Worm (Caenorhabditis elegans) whole organism, L2 larva: ENCODE data around the gene nhr-238.

ENCODE experiments used
- C34F6.9 ChIP-seq: fragments of 150-350 bp; optimal IDR thresholded peaks from 2 replicates; lab custom pipeline; 2014; ENCODE audit warnings: missing biosample characterization, missing genetic modification characterization
- R02D3.7 ChIP-seq: fragments of 150-350 bp; optimal IDR thresholded peaks from 2 replicates; lab custom pipeline; 2014; ENCODE audit warnings: missing biosample characterization, missing genetic modification characterization
- Y55F3AM.14 ChIP-seq: fragments of 200-800 bp; sonication (Bioruptor generic); optimal IDR thresholded peaks from 2 replicates; lab custom pipeline; 2018; ENCODE audit warnings: mild to moderate bottlenecking, missing genetic modification characterization, missing compliant biosample characterization
- ZK546.5 ChIP-seq: sonication (generic microtip); optimal IDR thresholded peaks from 2 replicates; lab custom pipeline; 2017; ENCODE audit warnings: missing biosample characterization, missing genetic modification characterization
- alr-1 ChIP-seq: fragments of 150-350 bp; optimal IDR thresholded peaks from 2 replicates; lab custom pipeline; 2014; ENCODE audit warnings: missing biosample characterization, missing genetic modification characterization
- aly-2 ChIP-seq: fragments of 150-350 bp; optimal IDR thresholded peaks from 2 replicates; lab custom pipeline; 2014; ENCODE audit warnings: missing biosample characterization, missing genetic modification characterization
- blmp-1 ChIP-seq: sonication (generic microtip); optimal IDR thresholded peaks from 2 replicates; lab custom pipeline; 2017; ENCODE audit warnings: missing genetic modification characterization, mild to moderate bottlenecking, missing compliant biosample characterization, antibody characterized with exemption, moderate library complexity; ENCODE audit not compliant: insufficient read depth
- ceh-82 ChIP-seq: fragments of 150-350 bp; optimal IDR thresholded peaks from 2 replicates; lab custom pipeline; 2014; ENCODE audit warnings: missing biosample characterization, missing genetic modification characterization
- egl-27 ChIP-seq: sonication (generic microtip); optimal IDR thresholded peaks from 3 replicates; lab custom pipeline; 2017; ENCODE audit warnings: missing biosample characterization, missing genetic modification reagents, missing genetic modification characterization
- elt-3 ChIP-seq: sonication (generic microtip); optimal IDR thresholded peaks from 2 replicates; lab custom pipeline; 2017; ENCODE audit warnings: missing biosample characterization, missing genetic modification characterization
- fos-1 ChIP-seq: fragments of 150-350 bp; optimal IDR thresholded peaks from 2 replicates; lab custom pipeline; 2014; ENCODE audit warnings: missing biosample characterization, missing genetic modification characterization
- gmeb-1 ChIP-seq: fragments of 150-350 bp; optimal IDR thresholded peaks from 2 replicates; lab custom pipeline; 2014; ENCODE audit warnings: missing biosample characterization, missing genetic modification characterization
- lin-11 ChIP-seq: fragments of 150-350 bp; sonication (generic microtip); optimal IDR thresholded peaks from 2 replicates; lab custom pipeline; 2014; ENCODE audit warnings: missing biosample characterization, missing genetic modification characterization, inconsistent platforms, mixed read lengths
- lin-13 ChIP-seq: fragments of 150-350 bp; optimal IDR thresholded peaks from 2 replicates; lab custom pipeline; 2014; ENCODE audit warnings: missing biosample characterization, missing genetic modification reagents, missing genetic modification characterization
- lin-39 ChIP-seq: fragments of 150-350 bp; optimal IDR thresholded peaks from 2 replicates; lab custom pipeline; 2014; ENCODE audit warnings: missing biosample characterization, missing genetic modification reagents, missing genetic modification characterization
- lsy-2 ChIP-seq, 2 experiments: fragments of 150-350 bp in 1 of 2; sonication (generic microtip) in 1 of 2; optimal IDR thresholded peaks; 2 replicates each; lab custom pipeline; 2014 to 2017; ENCODE audit warnings: missing biosample characterization in 2 of 2, missing genetic modification characterization in 2 of 2
- mbf-1 ChIP-seq: sonication (generic microtip); optimal IDR thresholded peaks from 2 replicates; lab custom pipeline; 2017; ENCODE audit warnings: missing biosample characterization, missing genetic modification characterization
- mdl-1 ChIP-seq, 2 experiments: fragments of 150-350 bp in 1 of 2; sonication (generic microtip) in 1 of 2; optimal IDR thresholded peaks; 2 replicates each; lab custom pipeline; 2017; ENCODE audit warnings: missing biosample characterization in 2 of 2, missing genetic modification characterization in 2 of 2
- nhr-10 ChIP-seq: sonication (generic microtip); optimal IDR thresholded peaks from 2 replicates; lab custom pipeline; 2017; ENCODE audit warnings: missing biosample characterization, missing genetic modification characterization
- nhr-11 ChIP-seq: fragments of 150-350 bp; optimal IDR thresholded peaks from 2 replicates; lab custom pipeline; 2014; ENCODE audit warnings: missing biosample characterization, missing genetic modification characterization
- nhr-12 ChIP-seq: fragments of 150-350 bp; optimal IDR thresholded peaks from 2 replicates; lab custom pipeline; 2014; ENCODE audit warnings: missing biosample characterization, missing genetic modification characterization
- nhr-129 ChIP-seq: fragments of 150-350 bp; optimal IDR thresholded peaks from 2 replicates; lab custom pipeline; 2014; ENCODE audit warnings: missing biosample characterization, missing genetic modification characterization
- nhr-21 ChIP-seq: fragments of 150-350 bp; optimal IDR thresholded peaks from 2 replicates; lab custom pipeline; 2014; ENCODE audit warnings: missing biosample characterization, missing genetic modification characterization
- nhr-23 ChIP-seq: fragments of 150-350 bp; optimal IDR thresholded peaks from 2 replicates; lab custom pipeline; 2014; ENCODE audit warnings: missing biosample characterization, missing genetic modification reagents, missing genetic modification characterization
- nhr-237 ChIP-seq: fragments of 150-350 bp; optimal IDR thresholded peaks from 2 replicates; lab custom pipeline; 2014; ENCODE audit warnings: missing biosample characterization, missing genetic modification characterization
- nhr-25 ChIP-seq: fragments of 150-350 bp; sonication (generic microtip); optimal IDR thresholded peaks from 3 replicates; lab custom pipeline; 2014; ENCODE audit warnings: missing biosample characterization, missing genetic modification characterization
- nhr-6 ChIP-seq: fragments of 150-350 bp; optimal IDR thresholded peaks from 2 replicates; lab custom pipeline; 2014; ENCODE audit warnings: missing biosample characterization, missing genetic modification characterization
- nhr-77 ChIP-seq: fragments of 150-350 bp; optimal IDR thresholded peaks from 2 replicates; lab custom pipeline; 2014; ENCODE audit warnings: missing biosample characterization, missing genetic modification characterization
- peb-1 ChIP-seq: fragments of 150-350 bp; optimal IDR thresholded peaks from 2 replicates; lab custom pipeline; 2014; ENCODE audit warnings: missing biosample characterization, missing genetic modification characterization
- sem-4 ChIP-seq: fragments of 150-350 bp; optimal IDR thresholded peaks from 2 replicates; lab custom pipeline; 2014; ENCODE audit warnings: missing biosample characterization, missing genetic modification reagents, missing genetic modification characterization
- skn-1 ChIP-seq: sonication (generic microtip); optimal IDR thresholded peaks from 2 replicates; lab custom pipeline; 2017; ENCODE audit warnings: missing biosample characterization, missing genetic modification characterization
- sma-3 ChIP-seq: sonication (generic microtip); optimal IDR thresholded peaks from 2 replicates; lab custom pipeline; 2016; ENCODE audit warnings: missing genetic modification reagents, missing genetic modification characterization, missing compliant biosample characterization
- sma-9 ChIP-seq, 2 experiments: fragments of 150-350 bp in 1 of 2; sonication (generic microtip) in 1 of 2; optimal IDR thresholded peaks; 2 replicates each; lab custom pipeline; 2014 to 2016; ENCODE audit warnings: missing genetic modification characterization in 2 of 2, mild to moderate bottlenecking in 1 of 2, missing biosample characterization in 1 of 2, missing compliant biosample characterization in 1 of 2, missing genetic modification reagents in 1 of 2, moderate library complexity in 1 of 2
- snpc-4 ChIP-seq: fragments of 150-350 bp; optimal IDR thresholded peaks from 2 replicates; lab custom pipeline; 2014; ENCODE audit warnings: missing biosample characterization, missing genetic modification characterization
- unc-39 ChIP-seq: fragments of 150-350 bp; optimal IDR thresholded peaks from 2 replicates; lab custom pipeline; 2014; ENCODE audit warnings: missing biosample characterization, missing genetic modification characterization
- unc-62 ChIP-seq: fragments of 150-350 bp; optimal IDR thresholded peaks from 2 replicates; lab custom pipeline; 2014; ENCODE audit warnings: missing biosample characterization, missing genetic modification reagents, missing genetic modification characterization
- zag-1 ChIP-seq: fragments of 150-350 bp; optimal IDR thresholded peaks from 2 replicates; lab custom pipeline; 2014; ENCODE audit warnings: missing biosample characterization, missing genetic modification characterization
- ztf-1 ChIP-seq: fragments of 200-800 bp; sonication (Bioruptor generic); conservative IDR thresholded peaks from 2 replicates; pipeline ENCODE4 v1.3.6; 2022; ENCODE audit warnings: missing genetic modification characterization, missing compliant biosample characterization
- ztf-11 ChIP-seq: sonication (generic microtip); optimal IDR thresholded peaks from 2 replicates; lab custom pipeline; 2017; ENCODE audit warnings: missing biosample characterization, missing genetic modification characterization
- ztf-4 ChIP-seq: fragments of 150-350 bp; optimal IDR thresholded peaks from 2 replicates; lab custom pipeline; 2014; ENCODE audit warnings: missing biosample characterization, missing genetic modification characterization

The nhr-238 gene

ce11 chrV:1621494-1621893, 7.7 kb downstream of the nhr-238 start, which contains the start of gene nhr-117:
Gene nhr-117, minus strand, starts transcription at chrV:1621520.
- TF ChIP-seq zag-1: no peak
- TF ChIP-seq lin-39 (tag; lab: Kevin White, UChicago): no peak
- peak; percentile 27 for TF ChIP-seq nhr-129 (tag; lab: Kevin White, UChicago)
- peak; percentile 5 for TF ChIP-seq gmeb-1 (tag; lab: Kevin White, UChicago)
- TF ChIP-seq mdl-1 (tag; optimal IDR thresholded peaks at IDR 0.05; lab: Kevin White, UChicago): no peak
- no peak for TF ChIP-seq Y55F3AM.14 (GFP tag; lab: Kevin White, UChicago)
- TF ChIP-seq unc-39 (tag; lab: Kevin White, UChicago): no peak
- TF ChIP-seq C34F6.9 (tag; lab: Kevin White, UChicago): peak; percentile 53
- TF ChIP-seq nhr-6 (tag; lab: Kevin White, UChicago): no peak
- no peak for TF ChIP-seq nhr-12 (tag; lab: Kevin White, UChicago)

ce11 chrV:1620537-1620936, 8.7 kb downstream of the nhr-238 start:
- TF ChIP-seq ztf-4 (tag; lab: Kevin White, UChicago) (no peak), nhr-12 (tag; lab: Kevin White, UChicago) (no peak), nhr-11 (tag; lab: Kevin White, UChicago) (no peak), unc-39 (tag; lab: Kevin White, UChicago) (no peak), R02D3.7 (tag; lab: Kevin White, UChicago) (no peak), sma-3 (GFP tag; lab: Kevin White, UChicago) (no peak), egl-27 (no peak), peb-1 (tag; lab: Kevin White, UChicago) (no peak), ztf-1 (GFP tag; lab: Robert Waterston, UW) (no peak), ceh-82 (tag; lab: Kevin White, UChicago) (no peak), nhr-21 (tag; lab: Kevin White, UChicago) (no peak), nhr-23 (tag; lab: Kevin White, UChicago) (no peak), nhr-77 (no peak)
- TF ChIP-seq, all 48 proteins: peak for 0

DNA sequence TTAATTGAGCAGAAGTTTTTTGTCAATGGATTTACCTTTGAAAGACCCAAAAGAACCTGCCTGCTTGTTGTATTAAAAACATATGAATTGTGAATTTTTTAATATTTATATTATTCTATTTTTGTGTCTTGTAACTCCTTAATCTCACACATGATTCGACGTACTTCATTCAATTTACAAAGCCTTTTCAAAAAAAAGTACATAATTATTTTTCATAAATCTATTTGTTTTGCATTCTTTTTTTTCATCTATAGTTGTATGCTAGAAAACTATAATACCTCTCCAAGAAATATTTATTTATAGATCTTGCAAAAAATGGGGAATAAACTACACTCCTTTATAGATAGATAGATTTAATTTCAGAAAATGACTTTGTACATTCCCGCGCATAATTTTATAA, 10.5 kb downstream of the nhr-238 start, which contains the start of gene nhr-179:
Gene nhr-179 (minus strand): TSS at position 101 of the 400 bp plus-strand sequence.
- TF ChIP-seq egl-27: no peak
- TF ChIP-seq R02D3.7 (tag; lab: Kevin White, UChicago): no peak
- no peak for TF ChIP-seq fos-1 (tag; lab: Kevin White, UChicago)
- no peak for TF ChIP-seq lin-11 (tag; lab: Kevin White, UChicago)
- no peak for TF ChIP-seq sma-9 (GFP tag; optimal IDR thresholded peaks at IDR 0.05; lab: Kevin White, UChicago)
- TF ChIP-seq sma-9 (tag; optimal IDR thresholded peaks at IDR 0.05; lab: Kevin White, UChicago): no peak
- no peak for TF ChIP-seq ZK546.5 (tag; lab: Kevin White, UChicago)

ce11 chrV:1614726-1615125, 14.5 kb downstream of the nhr-238 start, which contains the start of gene srbc-41:
Gene srbc-41, minus strand, starts transcription at chrV:1614826.
- TF ChIP-seq sma-3 (GFP tag; lab: Kevin White, UChicago) (no peak), blmp-1 (no peak), zag-1 (no peak), nhr-12 (tag; lab: Kevin White, UChicago) (no peak), nhr-10 (tag; lab: Kevin White, UChicago) (no peak), mdl-1 (tag; optimal IDR thresholded peaks at IDR 0.05; lab: Kevin White, UChicago) (no peak), nhr-25 (no peak), snpc-4 (tag; lab: Kevin White, UChicago) (no peak), C34F6.9 (tag; lab: Kevin White, UChicago) (no peak), sem-4 (no peak), ztf-11 (tag; lab: Kevin White, UChicago) (no peak), nhr-23 (tag; lab: Kevin White, UChicago) (no peak), ceh-82 (tag; lab: Kevin White, UChicago) (no peak), Y55F3AM.14 (GFP tag; lab: Kevin White, UChicago) (no peak), nhr-6 (tag; lab: Kevin White, UChicago) (no peak), aly-2 (no peak), lin-13 (GFP tag; lab: Kevin White, UChicago) (no peak), elt-3 (tag; lab: Kevin White, UChicago) (no peak)
- TF ChIP-seq, all 48 proteins: peak for 0

DNA sequence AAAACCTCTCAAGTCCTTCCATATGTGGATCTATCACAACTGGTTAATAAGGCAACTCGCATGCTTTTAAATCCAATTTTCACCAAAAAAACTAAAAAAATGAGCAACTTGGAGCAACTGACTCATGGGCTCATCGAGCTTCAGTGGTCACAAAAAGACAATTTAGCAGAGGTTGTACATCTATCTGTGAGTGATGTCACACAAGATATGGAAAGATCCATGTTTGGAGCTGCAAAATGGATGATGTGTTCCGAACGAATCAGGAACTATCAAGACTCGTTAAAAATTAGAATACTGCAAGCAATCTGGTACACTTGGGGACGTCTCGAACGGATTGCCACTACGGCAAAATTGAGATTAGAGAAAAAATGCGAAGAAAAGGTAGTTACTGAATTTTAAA, 17.7 kb downstream of the nhr-238 start:
- TF ChIP-seq R02D3.7 (tag; lab: Kevin White, UChicago) (no peak), nhr-6 (tag; lab: Kevin White, UChicago) (no peak), elt-3 (tag; lab: Kevin White, UChicago) (no peak), unc-62 (no peak), alr-1 (tag; lab: Kevin White, UChicago) (no peak), skn-1 (tag; lab: Kevin White, UChicago) (no peak), unc-39 (tag; lab: Kevin White, UChicago) (no peak), peb-1 (tag; lab: Kevin White, UChicago) (no peak), aly-2 (no peak), gmeb-1 (tag; lab: Kevin White, UChicago) (no peak), nhr-21 (tag; lab: Kevin White, UChicago) (no peak), ceh-82 (tag; lab: Kevin White, UChicago) (no peak), snpc-4 (tag; lab: Kevin White, UChicago) (no peak), nhr-25 (no peak), lin-39 (tag; lab: Kevin White, UChicago) (no peak), lsy-2 (tag; optimal IDR thresholded peaks at IDR 0.05; lab: Kevin White, UChicago) (no peak), fos-1 (tag; lab: Kevin White, UChicago) (no peak), mbf-1 (no peak), nhr-237 (tag; lab: Kevin White, UChicago) (no peak), nhr-11 (tag; lab: Kevin White, UChicago) (no peak)
- TF ChIP-seq, all 48 proteins: peak for 0
